Worm (Caenorhabditis elegans) whole organism, late embryonic: ENCODE measurements around the gene C42D4.19.
A peak's percentile ranks its signal among the peaks of the same experiment; 100 is the strongest.

Experiments used
- C08G9.2 ChIP-seq: sonication (generic microtip); optimal IDR thresholded peaks from 2 replicates; lab custom pipeline; 2016; ENCODE audit warnings: mild to moderate bottlenecking, missing genetic modification characterization, moderate library complexity, missing compliant biosample characterization
- C38D4.7 ChIP-seq: fragments of 200-800 bp; sonication (Bioruptor generic); optimal IDR thresholded peaks from 2 replicates; lab custom pipeline; 2018; ENCODE audit warnings: mild to moderate bottlenecking, missing genetic modification characterization, moderate library complexity, missing compliant biosample characterization
- F13H6.1 ChIP-seq: sonication (generic microtip); optimal IDR thresholded peaks from 2 replicates; lab custom pipeline; 2016; ENCODE audit warnings: missing genetic modification characterization, missing compliant biosample characterization
- K09A11.1 ChIP-seq: sonication (generic microtip); optimal IDR thresholded peaks from 2 replicates; lab custom pipeline; 2017; ENCODE audit warnings: antibody characterized with exemption, mild to moderate bottlenecking, missing genetic modification characterization, missing compliant biosample characterization; ENCODE audit not compliant: insufficient read depth
- ceh-14 ChIP-seq: sonication (generic microtip); optimal IDR thresholded peaks from 2 replicates; lab custom pipeline; 2016; ENCODE audit warnings: missing genotype, missing genetic modification characterization, missing compliant biosample characterization
- ceh-19 ChIP-seq: fragments of 200-800 bp; sonication (Bioruptor generic); optimal IDR thresholded peaks from 2 replicates; lab custom pipeline; 2018; ENCODE audit warnings: mild to moderate bottlenecking, missing genetic modification characterization, missing compliant biosample characterization
- ceh-2 ChIP-seq: sonication (generic microtip); optimal IDR thresholded peaks from 2 replicates; lab custom pipeline; 2016; ENCODE audit warnings: missing genotype, missing genetic modification characterization, missing compliant biosample characterization
- ceh-22 ChIP-seq: sonication (generic microtip); optimal IDR thresholded peaks from 2 replicates; lab custom pipeline; 2017; ENCODE audit warnings: missing biosample characterization, missing genetic modification characterization
- ceh-24 ChIP-seq: sonication (generic microtip); optimal IDR thresholded peaks from 2 replicates; lab custom pipeline; 2016; ENCODE audit warnings: mild to moderate bottlenecking, missing genetic modification characterization, missing compliant biosample characterization
- ceh-31 ChIP-seq: sonication (generic microtip); optimal IDR thresholded peaks from 2 replicates; lab custom pipeline; 2016; ENCODE audit warnings: missing genetic modification characterization, missing compliant biosample characterization
- ceh-34 ChIP-seq: sonication (generic microtip); optimal IDR thresholded peaks from 2 replicates; lab custom pipeline; 2016; ENCODE audit warnings: mild to moderate bottlenecking, missing genetic modification characterization, missing compliant biosample characterization
- ceh-48 ChIP-seq: sonication (generic microtip); optimal IDR thresholded peaks from 2 replicates; lab custom pipeline; 2016; ENCODE audit warnings: missing genetic modification characterization, inconsistent platforms, missing compliant biosample characterization
- che-1 ChIP-seq: sonication (generic microtip); optimal IDR thresholded peaks from 2 replicates; lab custom pipeline; 2016; ENCODE audit warnings: mild to moderate bottlenecking, missing genetic modification characterization, missing compliant biosample characterization
- elt-2 ChIP-seq: sonication (generic microtip); optimal IDR thresholded peaks from 2 replicates; lab custom pipeline; 2016; ENCODE audit warnings: missing genetic modification reagents, missing genetic modification characterization, missing compliant biosample characterization
- ets-4 ChIP-seq: sonication (generic microtip); optimal IDR thresholded peaks from 2 replicates; lab custom pipeline; 2016; ENCODE audit warnings: missing genetic modification characterization, missing compliant biosample characterization
- eyg-1 ChIP-seq: sonication (generic microtip); optimal IDR thresholded peaks from 2 replicates; lab custom pipeline; 2016; ENCODE audit warnings: missing genotype, missing genetic modification characterization, missing compliant biosample characterization
- fkh-6 ChIP-seq: sonication (generic microtip); optimal IDR thresholded peaks from 2 replicates; lab custom pipeline; 2016; ENCODE audit warnings: missing genetic modification characterization, missing compliant biosample characterization
- gmeb-2 ChIP-seq: sonication (generic microtip); optimal IDR thresholded peaks from 2 replicates; lab custom pipeline; 2016; ENCODE audit warnings: missing genetic modification characterization, inconsistent platforms, missing compliant biosample characterization
- hlh-30 ChIP-seq: sonication (generic microtip); optimal IDR thresholded peaks from 2 replicates; lab custom pipeline; 2017; ENCODE audit warnings: antibody characterized with exemption, missing genetic modification characterization, missing compliant biosample characterization; ENCODE audit not compliant: insufficient read depth
- lin-11 ChIP-seq: fragments of 200-800 bp; sonication (Bioruptor generic); optimal IDR thresholded peaks from 2 replicates; lab custom pipeline; 2018; ENCODE audit warnings: mild to moderate bottlenecking, missing genetic modification characterization, missing compliant biosample characterization
- mec-3 ChIP-seq: sonication (generic microtip); optimal IDR thresholded peaks from 2 replicates; lab custom pipeline; 2016; ENCODE audit warnings: borderline replicate concordance, missing genetic modification characterization, missing compliant biosample characterization
- nfya-1 ChIP-seq: sonication (generic microtip); optimal IDR thresholded peaks from 2 replicates; lab custom pipeline; 2017; ENCODE audit warnings: missing genetic modification characterization, mild to moderate bottlenecking, missing compliant biosample characterization, antibody characterized with exemption, moderate library complexity
- nhr-11 ChIP-seq: fragments of 150-350 bp; optimal IDR thresholded peaks from 2 replicates; lab custom pipeline; 2014; ENCODE audit warnings: missing biosample characterization, missing genetic modification characterization
- nhr-232 ChIP-seq: sonication (generic microtip); optimal IDR thresholded peaks from 2 replicates; lab custom pipeline; 2016; ENCODE audit warnings: missing genetic modification characterization, missing compliant biosample characterization
- npax-4 ChIP-seq: sonication (generic microtip); optimal IDR thresholded peaks from 2 replicates; lab custom pipeline; 2016; ENCODE audit warnings: missing genetic modification characterization, missing compliant biosample characterization
- odd-2 ChIP-seq: sonication (generic microtip); optimal IDR thresholded peaks from 2 replicates; lab custom pipeline; 2017; ENCODE audit warnings: antibody characterized with exemption, mild to moderate bottlenecking, missing genetic modification characterization, missing compliant biosample characterization
- pax-1 ChIP-seq: fragments of 150-350 bp; optimal IDR thresholded peaks from 2 replicates; lab custom pipeline; 2014; ENCODE audit warnings: missing biosample characterization, missing genetic modification characterization
- pha-4 ChIP-seq: fragments of 150-350 bp; optimal IDR thresholded peaks from 2 replicates; lab custom pipeline; 2018; ENCODE audit warnings: missing biosample characterization, missing genetic modification reagents, missing genetic modification characterization
- pqm-1 ChIP-seq: sonication (generic microtip); optimal IDR thresholded peaks from 2 replicates; lab custom pipeline; 2016; ENCODE audit warnings: missing genetic modification characterization, missing compliant biosample characterization
- rnt-1 ChIP-seq: sonication (generic microtip); optimal IDR thresholded peaks from 2 replicates; lab custom pipeline; 2016; ENCODE audit warnings: missing genetic modification characterization, missing compliant biosample characterization
- sox-4 ChIP-seq: sonication (generic microtip); optimal IDR thresholded peaks from 2 replicates; lab custom pipeline; 2017; ENCODE audit warnings: mild to moderate bottlenecking, missing genetic modification characterization, inconsistent platforms, missing compliant biosample characterization
- syd-9 ChIP-seq: sonication (generic microtip); optimal IDR thresholded peaks from 2 replicates; lab custom pipeline; 2016; ENCODE audit warnings: mild to moderate bottlenecking, missing genetic modification characterization, moderate library complexity, missing compliant biosample characterization
- ttx-3 ChIP-seq: sonication (generic microtip); optimal IDR thresholded peaks from 2 replicates; lab custom pipeline; 2016; ENCODE audit warnings: missing genetic modification reagents, missing genetic modification characterization, missing compliant biosample characterization
- ztf-16 ChIP-seq: sonication (generic microtip); optimal IDR thresholded peaks from 2 replicates; lab custom pipeline; 2017; ENCODE audit warnings: missing genetic modification characterization, missing compliant biosample characterization

Gene C42D4.19

ce11 chrIV:7144670-7145257 is 30.7 kb upstream of the C42D4.19 start, which contains the start of gene hecd-1:
Gene hecd-1 (minus strand): TSS chrIV:7144720.
- TF ChIP-seq ttx-3 (tag; lab: Kevin White, UChicago) (no peak), ceh-14 (tag; lab: Kevin White, UChicago) (no peak), hlh-30 (tag; lab: Kevin White, UChicago) (peak; percentile 19), fkh-6 (no peak), ceh-2 (tag; lab: Kevin White, UChicago) (no peak), ets-4 (tag; lab: Kevin White, UChicago) (no peak), npax-4 (tag; lab: Kevin White, UChicago) (no peak)

ce11 chrIV:7147722-7148121 is 27.7 kb upstream of the C42D4.19 start:
- no peak for TF ChIP-seq C08G9.2 (tag; lab: Kevin White, UChicago)
- peak; percentile 2 for TF ChIP-seq nfya-1
- peak; percentile 55 for TF ChIP-seq hlh-30 (tag; lab: Kevin White, UChicago)

ce11 chrIV:7149020-7149601 is 26.3 kb upstream of the C42D4.19 start, which contains the start of gene C34D4.4:
Gene C34D4.4 (plus strand): TSS chrIV:7149361.
- TF ChIP-seq nfya-1 (peak; percentile 16), syd-9 (tag; lab: Kevin White, UChicago) (no peak)
- TF ChIP-seq, all 69 proteins: peak for 1

- TF ChIP-seq rnt-1 (no peak), nhr-11 (tag; lab: Kevin White, UChicago) (no peak), pax-1 (tag; lab: Kevin White, UChicago) (no peak), K09A11.1 (tag; lab: Kevin White, UChicago) (no peak), odd-2 (tag; lab: Kevin White, UChicago) (no peak), ztf-16 (tag; lab: Kevin White, UChicago) (no peak), ceh-34 (no peak), elt-2 (tag; lab: Kevin White, UChicago) (no peak), ceh-19 (GFP tag; lab: Kevin White, UChicago) (no peak), F13H6.1 (no peak)
Observed at ce11 chrIV:7152409-7152808, 23.0 kb upstream of the C42D4.19 start, which contains the start of gene col-113. Gene col-113 (minus strand): TSS chrIV:7152509.

ce11 chrIV:7153362-7153761 is 22.1 kb upstream of the C42D4.19 start, which contains the start of gene C34D4.3:
Gene C34D4.3 (plus strand): TSS chrIV:7153662.
- TF ChIP-seq sox-4, result no peak
- no peak for TF ChIP-seq ceh-14 (tag; lab: Kevin White, UChicago)
- no peak for TF ChIP-seq eyg-1
- no peak for TF ChIP-seq ttx-3 (tag; lab: Kevin White, UChicago)
- TF ChIP-seq pha-4, result no peak

ce11 chrIV:7154356-7154755 is 21.1 kb upstream of the C42D4.19 start, which contains the start of gene C34D4.2:
Gene C34D4.2 (plus strand): TSS chrIV:7154656.
- TF ChIP-seq syd-9 (tag; lab: Kevin White, UChicago) (no peak), C38D4.7 (no peak), pha-4 (no peak), mec-3 (no peak), ceh-31 (tag; lab: Kevin White, UChicago) (no peak), ceh-22 (tag; lab: Kevin White, UChicago) (no peak), ets-4 (tag; lab: Kevin White, UChicago) (no peak), ceh-24 (no peak), che-1 (no peak), gmeb-2 (tag; lab: Kevin White, UChicago) (no peak), ceh-48 (tag; lab: Kevin White, UChicago) (no peak), ttx-3 (tag; lab: Kevin White, UChicago) (no peak), nhr-232 (no peak), lin-11 (tag; lab: Kevin White, UChicago) (no peak), C08G9.2 (tag; lab: Kevin White, UChicago) (no peak), pqm-1 (tag; lab: Kevin White, UChicago) (no peak)
